Fruit fly (Drosophila melanogaster) S2 (cell line): ENCODE measurements around the gene CG3939.

Source experiments
- CG8478 ChIP-seq: fragments of >200 bp; optimal IDR thresholded peaks from 2 replicates; lab custom pipeline; 2018
- CTCF ChIP-seq, 2 experiments: fragments of >200 bp; optimal IDR thresholded peaks; 2 replicates each; lab custom pipeline; 2018

Gene CG3939

DNA sequence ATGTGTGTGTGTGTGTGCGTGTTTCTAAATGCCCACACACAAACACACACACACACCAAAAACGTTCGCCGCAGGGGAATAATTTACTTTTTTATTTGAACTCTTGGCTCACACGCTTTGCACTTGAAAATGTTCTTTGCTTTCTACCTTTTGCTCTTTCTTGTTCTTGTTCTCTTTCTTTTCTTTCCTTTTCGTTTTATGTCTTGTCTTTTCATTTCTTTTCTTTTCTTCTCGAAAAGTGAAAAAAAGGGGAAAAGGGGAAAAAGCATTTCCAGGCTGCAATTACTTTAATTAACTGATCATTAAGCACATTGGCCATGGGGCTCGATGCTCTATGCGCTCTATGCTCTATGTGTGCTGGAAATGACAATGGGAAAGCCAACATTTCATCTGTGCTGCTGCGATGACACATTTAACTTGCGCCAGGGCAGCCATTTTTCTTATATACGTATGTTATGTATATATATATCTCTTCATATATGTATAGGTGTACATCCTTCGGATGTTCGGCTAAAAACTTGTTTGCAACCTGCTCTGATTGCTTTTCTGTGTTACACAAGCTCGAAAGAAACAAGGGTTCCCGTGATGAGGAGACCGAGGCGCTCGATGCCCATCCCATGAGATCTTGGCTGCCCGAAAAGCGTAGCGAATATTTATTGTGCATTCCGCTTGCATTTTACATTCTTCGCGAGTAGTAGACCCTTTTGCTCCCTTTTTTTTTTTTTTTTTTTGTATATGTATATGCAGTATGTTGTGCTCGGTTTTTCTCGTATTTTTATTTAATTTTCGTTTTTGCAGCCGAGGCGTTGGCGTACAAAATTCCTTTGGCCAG, 23.9 kb upstream of the CG3939 start:
- TF ChIP-seq CTCF (optimal IDR thresholded peaks at IDR 0.05; lab: Kevin White, UChicago) (no peak), CG8478 (lab: Kevin White, UChicago) (no peak)

DNA sequence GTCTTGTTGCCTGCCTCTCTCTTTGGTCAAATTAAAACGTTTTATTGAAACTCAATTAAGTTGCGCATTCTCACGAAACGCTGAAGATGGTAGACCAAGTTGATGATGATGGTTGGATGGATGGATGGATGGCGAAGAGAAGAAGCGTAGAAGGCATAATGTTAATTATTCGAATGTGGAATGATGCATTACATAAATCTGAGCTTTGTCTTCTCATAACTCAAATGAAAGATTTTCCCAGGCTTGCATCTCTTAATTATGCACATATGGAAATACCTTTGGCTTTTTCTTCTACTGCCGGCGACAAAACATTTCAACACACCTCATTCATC, 23.4 kb upstream of the CG3939 start:
- TF ChIP-seq CG8478 (lab: Kevin White, UChicago) (no peak), CTCF (optimal IDR thresholded peaks at IDR 0.05; lab: Kevin White, UChicago) (no peak)

- TF ChIP-seq CG8478 (lab: Kevin White, UChicago), result no peak
- TF ChIP-seq CTCF (optimal IDR thresholded peaks at IDR 0.05; lab: Kevin White, UChicago), result no peak
Observed at dm6 chrX:3152280-3152679, 22.5 kb upstream of the CG3939 start.

dm6 chrX:3157048-3157703, 17.6 kb upstream of the CG3939 start:
- TF ChIP-seq CTCF (optimal IDR thresholded peaks at IDR 0.05; lab: Kevin White, UChicago) (no peak), CG8478 (lab: Kevin White, UChicago) (no peak)

DNA sequence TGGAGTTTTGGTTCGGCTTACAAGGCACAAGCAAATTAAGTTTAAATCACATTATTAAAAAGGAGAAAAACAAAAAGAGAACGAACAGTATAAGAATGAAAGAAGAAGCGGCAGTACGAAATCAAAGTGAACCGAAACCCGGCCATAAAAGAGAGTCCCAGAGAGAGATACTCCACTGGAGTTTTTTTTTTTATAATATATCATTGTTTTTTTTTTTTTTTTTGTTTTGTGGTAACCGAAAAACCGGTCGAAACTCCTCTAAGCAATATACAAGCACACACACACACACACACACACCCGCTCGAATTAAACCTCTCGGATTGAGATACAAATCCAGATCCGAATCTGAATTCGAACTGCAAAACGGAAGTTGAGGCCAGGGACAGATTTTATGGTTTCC, 16.2 kb upstream of the CG3939 start:
- TF ChIP-seq CTCF (optimal IDR thresholded peaks at IDR 0.05; lab: Kevin White, UChicago), result no peak

DNA sequence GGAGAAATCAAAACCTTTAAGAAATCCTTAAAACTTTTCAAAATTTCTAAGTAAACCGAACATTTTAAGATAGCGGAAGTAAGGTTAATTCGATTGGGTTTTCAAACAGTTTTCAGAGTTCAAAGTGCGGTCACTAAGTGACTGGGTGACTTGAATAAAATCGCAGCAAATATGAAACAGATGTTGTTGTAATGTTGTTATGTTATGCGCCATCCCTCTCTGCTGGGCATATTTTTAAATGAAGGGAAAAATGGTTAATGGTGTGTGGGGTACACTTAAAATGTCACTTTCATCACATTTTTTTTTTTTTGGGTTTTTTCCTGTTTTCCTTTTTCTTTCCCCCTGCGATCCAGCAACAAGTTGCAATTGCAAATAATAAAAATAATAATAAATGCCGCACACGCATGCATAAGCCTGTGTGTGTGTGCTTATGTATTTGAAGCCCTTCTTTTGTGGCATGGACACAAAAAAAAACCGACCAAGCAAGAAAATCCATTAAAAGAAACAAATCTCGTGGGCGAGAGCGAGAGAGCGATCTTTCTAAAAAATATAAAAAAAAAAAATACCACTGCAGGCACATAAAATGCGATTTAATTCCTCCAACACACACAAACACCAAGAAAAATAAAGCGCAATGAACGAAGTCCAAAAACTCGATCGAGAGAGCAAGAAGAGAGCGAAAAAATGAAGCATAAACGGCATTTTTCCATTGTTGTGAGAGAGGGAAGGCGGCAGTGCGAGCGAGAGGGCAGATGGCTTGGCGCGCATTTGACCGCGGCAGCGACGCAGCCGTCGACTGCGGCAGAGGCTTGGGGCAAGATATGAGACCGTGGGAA, 13.1 kb upstream of the CG3939 start:
- TF ChIP-seq CTCF (optimal IDR thresholded peaks at IDR 0.05; lab: Kevin White, UChicago) (no peak), CG8478 (lab: Kevin White, UChicago) (no peak)

DNA sequence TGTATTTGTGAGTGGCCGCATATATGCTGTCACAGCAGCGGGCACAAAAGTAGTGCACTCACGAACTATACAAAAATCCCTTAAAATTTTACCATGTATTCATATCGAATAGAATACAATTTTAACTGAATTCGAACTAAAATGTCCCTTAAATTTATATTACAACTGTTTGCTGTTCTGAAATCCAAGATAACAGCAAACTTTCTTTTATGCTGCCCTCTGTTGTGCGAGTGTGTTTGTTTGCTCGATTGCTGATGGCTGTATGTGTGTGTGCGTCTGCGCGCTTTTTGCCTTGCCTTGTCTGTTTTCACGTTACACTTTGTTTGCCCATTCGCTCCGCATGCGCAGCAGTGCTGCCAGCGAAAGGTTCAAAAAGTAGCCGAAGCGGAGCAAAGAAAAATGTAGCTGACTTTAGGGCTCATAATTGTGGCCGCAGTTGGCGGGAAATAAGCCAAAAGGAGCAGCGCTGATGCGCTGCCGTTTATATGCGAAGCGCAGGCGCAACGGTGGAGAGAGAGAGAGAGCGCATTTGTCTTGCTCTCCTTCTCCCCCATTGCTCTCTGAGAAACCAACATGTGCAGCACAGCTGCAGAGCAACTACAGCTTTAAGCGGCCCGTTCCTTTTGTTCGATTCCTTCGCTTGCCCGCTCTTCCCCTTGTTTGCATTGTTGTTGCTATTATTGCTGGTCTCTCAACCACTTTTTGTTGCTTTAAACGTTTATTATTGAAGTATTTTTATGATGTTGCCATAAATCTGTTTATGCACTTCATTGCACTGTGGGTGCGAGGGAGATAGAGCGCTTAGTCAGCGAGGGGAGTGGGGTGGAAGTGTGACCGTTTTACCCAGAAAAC, 12.2 kb upstream of the CG3939 start:
- TF ChIP-seq CG8478 (lab: Kevin White, UChicago), result no peak
- peak in 1 of 2 experiments; percentile 6 for TF ChIP-seq CTCF (optimal IDR thresholded peaks at IDR 0.05; lab: Kevin White, UChicago)

DNA sequence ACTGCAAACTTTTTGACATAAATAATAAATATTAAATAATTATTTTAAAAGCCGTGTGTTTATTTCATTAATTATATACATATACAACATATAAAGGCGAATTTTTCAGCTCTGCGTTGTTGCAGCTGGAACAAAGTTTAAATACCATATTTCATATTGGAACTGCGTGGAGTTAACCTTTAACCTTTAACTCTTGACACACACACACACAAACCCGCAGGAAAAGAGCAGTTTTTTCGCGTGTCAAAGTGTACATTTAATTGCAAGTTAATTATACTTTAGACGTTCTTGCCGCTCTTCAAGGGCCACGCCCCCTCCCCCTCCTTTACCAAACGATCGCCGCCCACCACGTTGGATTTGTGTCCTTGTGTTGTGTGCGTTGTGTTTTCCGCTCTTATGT, 2.6 kb upstream of the CG3939 start:
- TF ChIP-seq CTCF (optimal IDR thresholded peaks at IDR 0.05; lab: Kevin White, UChicago) (no peak), CG8478 (lab: Kevin White, UChicago) (no peak)

DNA sequence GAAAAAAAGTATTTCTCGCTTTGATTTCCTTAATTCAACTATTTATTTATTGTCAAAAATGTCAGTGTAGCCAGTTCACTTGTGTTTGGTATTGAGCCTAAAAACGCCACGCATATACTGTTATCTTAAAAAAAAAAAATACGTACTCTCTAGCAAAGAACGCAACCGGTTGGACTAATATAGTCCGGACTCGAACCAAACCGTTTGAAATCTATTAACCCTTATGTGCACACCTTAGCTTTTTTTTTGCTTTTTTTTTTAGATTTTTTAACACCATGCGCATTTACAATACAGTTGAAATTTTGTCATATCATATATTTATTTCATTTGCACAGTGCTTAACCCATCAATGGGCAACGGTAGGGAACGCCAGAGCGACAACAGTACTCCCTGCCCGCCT, 1.7 kb upstream of the CG3939 start, which contains the start of gene CG18508:
TSS of gene CG18508 (minus strand) at position 69 of the 400 bp plus-strand sequence.
- TF ChIP-seq CTCF (optimal IDR thresholded peaks at IDR 0.05; lab: Kevin White, UChicago), result peak in 1 of 2 experiments; percentile 32
- no peak for TF ChIP-seq CG8478 (lab: Kevin White, UChicago)

DNA sequence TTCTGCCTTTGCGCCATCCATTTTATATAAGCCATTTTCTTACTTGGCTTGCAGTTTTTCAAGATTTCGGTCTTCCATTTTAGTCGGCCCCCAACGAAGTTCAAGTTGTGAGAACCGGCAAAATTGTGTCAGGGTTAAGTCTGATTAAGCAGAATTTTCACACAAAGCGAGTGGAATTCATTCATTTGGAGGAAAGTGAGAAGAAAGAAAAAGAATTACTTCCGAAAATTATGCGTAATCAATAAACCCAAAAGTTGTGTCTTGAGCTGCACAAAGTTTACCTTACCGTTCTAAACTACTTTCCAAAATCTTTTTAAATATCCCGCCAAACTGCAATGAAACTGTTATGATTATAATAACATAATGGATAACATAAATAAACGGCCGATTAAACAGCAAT, 444 bp upstream of the CG3939 start, which contains the start of gene Fcp3C:
TSS of gene Fcp3C (minus strand) at position 101 of the 400 bp plus-strand sequence.
- no peak for TF ChIP-seq CG8478 (lab: Kevin White, UChicago)
- TF ChIP-seq CTCF (optimal IDR thresholded peaks at IDR 0.05; lab: Kevin White, UChicago), result no peak

DNA sequence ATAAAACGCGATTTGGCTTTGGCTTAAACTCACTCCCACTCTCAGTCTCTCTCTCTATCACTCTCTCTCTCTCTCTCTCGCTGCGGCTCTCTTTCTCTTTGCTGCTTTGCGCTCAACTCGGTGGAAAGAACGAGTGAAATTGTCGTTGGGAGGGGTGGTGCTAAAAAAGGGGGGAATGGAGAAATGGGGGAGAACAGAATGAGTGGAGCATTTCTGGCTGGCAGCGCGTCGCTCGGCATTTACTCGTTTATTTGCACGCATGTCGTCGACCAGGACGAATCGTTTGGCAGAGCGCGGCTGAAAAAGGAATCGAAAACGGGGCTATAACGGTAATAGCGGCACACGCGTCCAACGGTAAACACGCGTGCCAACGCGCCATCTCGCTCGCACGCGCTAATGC, 1.4 kb downstream of the CG3939 start, which contains the start of gene dnc:
TSS of gene dnc (plus strand) at position 248 of the 400 bp plus-strand sequence.
- TF ChIP-seq CG8478 (lab: Kevin White, UChicago) (no peak), CTCF (optimal IDR thresholded peaks at IDR 0.05; lab: Kevin White, UChicago) (no peak)

- TF ChIP-seq CG8478 (lab: Kevin White, UChicago) (no peak), CTCF (optimal IDR thresholded peaks at IDR 0.05; lab: Kevin White, UChicago) (no peak)
Observed at dm6 chrX:3186550-3186949, 11.7 kb downstream of the CG3939 start.

- TF ChIP-seq CG8478 (lab: Kevin White, UChicago) (no peak), CTCF (optimal IDR thresholded peaks at IDR 0.05; lab: Kevin White, UChicago) (no peak)
Observed at dm6 chrX:3187593-3187992, 12.8 kb downstream of the CG3939 start.

DNA sequence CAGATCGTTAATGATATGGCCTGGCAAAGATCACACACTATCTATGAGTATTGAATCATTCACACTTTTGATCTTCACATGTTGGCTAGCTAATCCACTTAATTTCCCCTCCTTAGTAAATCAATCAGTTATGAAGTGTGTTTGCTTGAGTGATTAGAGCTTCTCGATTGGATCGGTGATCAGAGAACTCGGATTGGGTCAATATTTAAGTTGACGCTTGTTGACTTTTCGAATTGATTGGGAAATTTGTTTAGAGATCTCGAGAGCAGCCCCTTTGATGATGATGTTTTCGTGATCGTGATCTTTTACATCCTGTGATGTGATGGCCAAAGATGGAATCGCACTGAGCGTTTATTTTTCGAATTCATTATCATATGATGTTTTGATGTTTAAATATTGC, 13.6 kb downstream of the CG3939 start:
- TF ChIP-seq CTCF (optimal IDR thresholded peaks at IDR 0.05; lab: Kevin White, UChicago) (no peak), CG8478 (lab: Kevin White, UChicago) (no peak)
